Worm (Caenorhabditis elegans) whole organism, L1 larva: ENCODE measurements around the gene C04E6.5.

Experiments
- aly-2 ChIP-seq: fragments of 150-350 bp; optimal IDR thresholded peaks from 2 replicates; lab custom pipeline; 2014; ENCODE audit warnings: missing biosample characterization, missing genetic modification characterization
- ceh-82 ChIP-seq, 3 experiments: fragments of 150-350 bp in 1 of 3; sonication (generic microtip) in 2 of 3; optimal IDR thresholded peaks; 2 replicates each; lab custom pipeline; 2014 to 2017; ENCODE audit warnings: missing biosample characterization in 3 of 3, missing genetic modification characterization in 3 of 3
- efl-3 ChIP-seq: fragments of 200-800 bp; sonication (Bioruptor generic); optimal IDR thresholded peaks from 2 replicates; lab custom pipeline; 2018; ENCODE audit warnings: mild to moderate bottlenecking, missing genetic modification characterization, missing compliant biosample characterization
- lin-35 ChIP-seq, 2 experiments: fragments of 150-350 bp; optimal IDR thresholded peaks; 2 replicates each; lab custom pipeline; 2014; ENCODE audit warnings: missing biosample characterization in 2 of 2, missing genetic modification characterization in 2 of 2, missing genetic modification reagents in 2 of 2
- snu-23 ChIP-seq: sonication (generic microtip); optimal IDR thresholded peaks from 2 replicates; lab custom pipeline; 2016; ENCODE audit warnings: missing genetic modification characterization, missing compliant biosample characterization
- unc-62 ChIP-seq: fragments of 150-350 bp; optimal IDR thresholded peaks from 2 replicates; lab custom pipeline; 2014; ENCODE audit warnings: missing biosample characterization, missing genetic modification reagents, missing genetic modification characterization

DNA sequence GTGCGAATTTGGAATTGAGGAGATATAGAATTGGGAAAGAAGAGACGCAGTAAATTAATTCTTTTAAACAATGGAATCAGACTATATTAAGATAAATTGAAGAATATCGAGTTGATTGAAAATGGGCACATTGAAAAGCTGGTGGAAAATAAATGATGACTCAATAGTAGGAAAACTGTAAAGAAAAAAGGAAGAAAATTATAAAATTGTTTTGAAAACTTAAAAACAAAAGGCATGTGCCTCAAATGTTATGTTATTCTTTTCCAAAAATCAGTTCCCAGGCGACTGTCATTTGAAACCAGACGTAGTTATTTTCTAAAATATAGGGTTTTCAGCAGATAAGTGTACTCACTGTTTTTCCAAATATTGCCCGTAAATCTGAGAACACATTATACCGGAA, 18.0 kb downstream of the C04E6.5 start, which contains the start of gene C04E6.12:
- TF ChIP-seq efl-3 (GFP tag; lab: Kevin White, UChicago): no peak
- TF ChIP-seq snu-23 (GFP tag; lab: Kevin White, UChicago): no peak
- TF ChIP-seq lin-35 (GFP tag; optimal IDR thresholded peaks at IDR 0.05; lab: Kevin White, UChicago): no peak
- no peak for TF ChIP-seq aly-2 (tag; lab: Kevin White, UChicago)
- no peak for TF ChIP-seq unc-62 (GFP tag; lab: Kevin White, UChicago)
- no peak for TF ChIP-seq ceh-82 (tag; optimal IDR thresholded peaks at IDR 0.05; lab: Kevin White, UChicago)
